Worm (Caenorhabditis elegans) whole organism, L1 larva: ENCODE measurements around the gene nas-28.

ENCODE experiments used
- C34B4.2 ChIP-seq: sonication (generic microtip); optimal IDR thresholded peaks from 2 replicates; lab custom pipeline; 2017; ENCODE audit warnings: mild to moderate bottlenecking, missing genetic modification characterization, missing compliant biosample characterization
- ces-1 ChIP-seq: fragments of 150-350 bp; optimal IDR thresholded peaks from 2 replicates; lab custom pipeline; 2014; ENCODE audit warnings: missing biosample characterization, missing genetic modification reagents, missing genetic modification characterization
- lir-3 ChIP-seq: sonication (generic microtip); optimal IDR thresholded peaks from 2 replicates; lab custom pipeline; 2016; ENCODE audit warnings: mild to moderate bottlenecking, missing genetic modification characterization, moderate library complexity, missing compliant biosample characterization; ENCODE audit not compliant: poor library complexity
- pax-3 ChIP-seq: fragments of 200-800 bp; sonication (Bioruptor generic); optimal IDR thresholded peaks from 2 replicates; lab custom pipeline; 2018; ENCODE audit warnings: mild to moderate bottlenecking, missing genetic modification characterization, moderate library complexity, missing compliant biosample characterization
- snpc-4 ChIP-seq: fragments of 150-350 bp; optimal IDR thresholded peaks from 2 replicates; lab custom pipeline; 2014; ENCODE audit warnings: missing biosample characterization, missing genetic modification characterization
- unc-30 ChIP-seq: sonication (generic microtip); optimal IDR thresholded peaks from 2 replicates; lab custom pipeline; 2017; ENCODE audit warnings: missing biosample characterization, missing genetic modification characterization

ce11 chrIII:6140818-6141217 lies 42.2 kb downstream of the nas-28 start:
- no peak for TF ChIP-seq C34B4.2 (tag; lab: Kevin White, UChicago)
- TF ChIP-seq ces-1 (GFP tag; lab: Kevin White, UChicago), result no peak
- no peak for TF ChIP-seq pax-3 (tag; lab: Kevin White, UChicago)
- TF ChIP-seq snpc-4, result no peak
- no peak for TF ChIP-seq unc-30 (tag; lab: Kevin White, UChicago)
- TF ChIP-seq lir-3 (tag; lab: Kevin White, UChicago), result no peak
